Fruit fly (Drosophila melanogaster): ENCODE measurements around the gene CG9588.

CG9588 gene

dm6 chr3R:13713984-13714532 is 37.6 kb upstream of the CG9588 start (continued):
- no peak for TF ChIP-seq yki (optimal IDR thresholded peaks at IDR 0.05)
- no peak for TF ChIP-seq pfk (GFP tag; optimal IDR thresholded peaks at IDR 0.05)
- no peak for TF ChIP-seq CG17829 (tag; optimal IDR thresholded peaks at IDR 0.05)
- TF ChIP-seq usp (GFP tag; optimal IDR thresholded peaks at IDR 0.05) = no peak
- no peak for TF ChIP-seq CG11696 (GFP tag; IDR thresholded peaks at IDR 0.05)
- 0 out of 2 replicates have a peak, but pooled peaks have one; percentile 29 for TF ChIP-seq CG16779 (GFP tag; IDR thresholded peaks at IDR 0.05)
- no peak for TF ChIP-seq CG7357 (GFP tag; IDR thresholded peaks at IDR 0.05)
- 0 out of 2 replicates have a peak, but pooled peaks have one; percentile 12 for TF ChIP-seq Rfx (GFP tag; IDR thresholded peaks at IDR 0.05)
- no peak for TF ChIP-seq BEAF-32 (GFP tag; optimal IDR thresholded peaks at IDR 0.05)
- TF ChIP-seq sisA (GFP tag; IDR thresholded peaks at IDR 0.05) = no peak
- TF ChIP-seq ci (GFP tag; IDR thresholded peaks at IDR 0.05) = 0 out of 3 replicates have a peak, but pooled peaks have one; percentile 62
- TF ChIP-seq bcd (GFP tag; optimal IDR thresholded peaks at IDR 0.05) = no peak
- no peak for TF ChIP-seq CG16863 (GFP tag; optimal IDR thresholded peaks at IDR 0.05)
- TF ChIP-seq Lpt (GFP tag; optimal IDR thresholded peaks at IDR 0.05) = no peak
- 0 out of 3 replicates have a peak, but pooled peaks have one; percentile 24 for TF ChIP-seq Optix (GFP tag; IDR thresholded peaks at IDR 0.05)
- no peak for TF ChIP-seq hkb (optimal IDR thresholded peaks at IDR 0.05)
- TF ChIP-seq hkb (GFP tag; IDR thresholded peaks at IDR 0.05) = no peak
- TF ChIP-seq hth (optimal IDR thresholded peaks at IDR 0.05) = no peak
- no peak for TF ChIP-seq luna (GFP tag; optimal IDR thresholded peaks at IDR 0.05)
- no peak for TF ChIP-seq kay (GFP tag; optimal IDR thresholded peaks at IDR 0.05)
- TF ChIP-seq CG3163 (GFP tag; optimal IDR thresholded peaks at IDR 0.05) = no peak
- no peak for TF ChIP-seq gcm2 (GFP tag; optimal IDR thresholded peaks at IDR 0.05)
- 0 out of 2 replicates have a peak, but pooled peaks have one; percentile 25 for TF ChIP-seq Drgx (GFP tag; IDR thresholded peaks at IDR 0.05)
- TF ChIP-seq caup (GFP tag; optimal IDR thresholded peaks at IDR 0.05; ENCODE audit: severe bottlenecking) = no peak
- no peak for TF ChIP-seq CG15073 (GFP tag; optimal IDR thresholded peaks at IDR 0.05)
- TF ChIP-seq Myb (GFP tag; optimal IDR thresholded peaks at IDR 0.05) = no peak
- no peak for TF ChIP-seq Meics (GFP tag; optimal IDR thresholded peaks at IDR 0.05)
- no peak for TF ChIP-seq CG2875 (GFP tag; optimal IDR thresholded peaks at IDR 0.05)
- no peak for TF ChIP-seq lab (GFP tag; optimal IDR thresholded peaks at IDR 0.05)
- TF ChIP-seq CG11247 (GFP tag; IDR thresholded peaks at IDR 0.05) = no peak
- no peak for TF ChIP-seq CG4707 (GFP tag; optimal IDR thresholded peaks at IDR 0.05)
- TF ChIP-seq Side (GFP tag; optimal IDR thresholded peaks at IDR 0.05) = no peak
- TF ChIP-seq CG1832 (GFP tag; optimal IDR thresholded peaks at IDR 0.05) = no peak
- no peak for TF ChIP-seq TFAM (GFP tag; optimal IDR thresholded peaks at IDR 0.05)
- no peak for TF ChIP-seq slou (GFP tag; optimal IDR thresholded peaks at IDR 0.05)
- no peak for TF ChIP-seq NK7.1 (GFP tag; optimal IDR thresholded peaks at IDR 0.05)
- no peak for TF ChIP-seq CG5180 (GFP tag; optimal IDR thresholded peaks at IDR 0.05)
- no peak for TF ChIP-seq CTCF (GFP tag; optimal IDR thresholded peaks at IDR 0.05)
- no peak for TF ChIP-seq Pdp1 (GFP tag; optimal IDR thresholded peaks at IDR 0.05)
- no peak for TF ChIP-seq pho (GFP tag; optimal IDR thresholded peaks at IDR 0.05)
- no peak for TF ChIP-seq Blimp-1 (GFP tag; optimal IDR thresholded peaks at IDR 0.05)
- no peak for TF ChIP-seq ind (GFP tag; optimal IDR thresholded peaks at IDR 0.05)
- peak; percentile 47; the same call in 1 of the 2 replicates for TF ChIP-seq CG5953 (GFP tag; IDR thresholded peaks at IDR 0.05)
- no peak for TF ChIP-seq E2f2 (GFP tag; IDR thresholded peaks at IDR 0.05)
- no peak for TF ChIP-seq Trl (optimal IDR thresholded peaks at IDR 0.05)
- TF ChIP-seq Trl (GFP tag; optimal IDR thresholded peaks at IDR 0.05) = no peak
- TF ChIP-seq CG2199 (GFP tag; IDR thresholded peaks at IDR 0.05) = 0 out of 3 replicates have a peak, but pooled peaks have one; percentile 52
- no peak; the same call in 1 of the 2 replicates for TF ChIP-seq vvl (GFP tag; IDR thresholded peaks at IDR 0.05)
- TF ChIP-seq seq (GFP tag; IDR thresholded peaks at IDR 0.05) = no peak
- TF ChIP-seq CG1024 (GFP tag; IDR thresholded peaks at IDR 0.05) = no peak
- TF ChIP-seq CG11560 (tag; IDR thresholded peaks at IDR 0.05) = no peak
- peak; percentile 26 for TF ChIP-seq CG17802 (tag; optimal IDR thresholded peaks at IDR 0.05)
- TF ChIP-seq Usf (GFP tag; optimal IDR thresholded peaks at IDR 0.05) = no peak
